Fruit fly (Drosophila melanogaster) whole organism, embryonic: ENCODE results near the gene CG32944.

ENCODE experiments used
- Abd-B ChIP-seq: fragments of 200-800 bp; sonication (Bioruptor generic); optimal IDR thresholded peaks from 2 replicates; lab custom pipeline; 2018; ENCODE audit warnings: missing biosample characterization, mild to moderate bottlenecking, missing genetic modification characterization, moderate library complexity
- Asciz ChIP-seq: fragments of 200-800 bp; sonication (Bioruptor generic); optimal IDR thresholded peaks from 2 replicates; lab custom pipeline; 2017; ENCODE audit warnings: missing biosample characterization, mild to moderate bottlenecking, missing genetic modification characterization, missing genetic modification reagents
- Atf-2 ChIP-seq: fragments of 200-800 bp; sonication (Bioruptor generic); optimal IDR thresholded peaks from 2 replicates; lab custom pipeline; 2016; ENCODE audit warnings: missing biosample characterization, missing genetic modification characterization
- Bteb2 ChIP-seq: fragments of 200-800 bp; sonication (Bioruptor generic); optimal IDR thresholded peaks from 2 replicates; lab custom pipeline; 2016; ENCODE audit warnings: missing biosample characterization, missing genetic modification characterization
- CG10209 ChIP-seq: fragments of 200-800 bp; sonication (Bioruptor generic); optimal IDR thresholded peaks from 3 replicates; lab custom pipeline; 2017; ENCODE audit warnings: missing biosample characterization, mild to moderate bottlenecking, missing genetic modification characterization, missing genetic modification reagents
- CG10267 ChIP-seq: fragments of 200-800 bp; sonication (Bioruptor generic); optimal IDR thresholded peaks from 2 replicates; lab custom pipeline; 2018; ENCODE audit warnings: missing biosample characterization, mild to moderate bottlenecking, missing genetic modification characterization, moderate library complexity
- CG10274 ChIP-seq: fragments of 200-800 bp; sonication (Bioruptor generic); optimal IDR thresholded peaks from 3 replicates; lab custom pipeline; 2017; ENCODE audit warnings: missing biosample characterization, mild to moderate bottlenecking, missing genetic modification characterization
- CG10979 ChIP-seq: fragments of 200-800 bp; sonication (Bioruptor generic); optimal IDR thresholded peaks from 2 replicates; lab custom pipeline; 2018; ENCODE audit warnings: missing biosample characterization, mild to moderate bottlenecking, missing genetic modification characterization, moderate library complexity
- CG14710 ChIP-seq: fragments of 200-800 bp; sonication (Bioruptor generic); optimal IDR thresholded peaks from 3 replicates; lab custom pipeline; 2019; ENCODE audit warnings: missing biosample characterization, mild to moderate bottlenecking, missing genetic modification characterization, moderate library complexity
- CG1529 ChIP-seq: fragments of 200-800 bp; sonication (Bioruptor generic); optimal IDR thresholded peaks from 3 replicates; lab custom pipeline; 2018; ENCODE audit warnings: missing biosample characterization, missing genetic modification characterization
- CG15514 ChIP-seq: fragments of 200-800 bp; sonication (Bioruptor generic); optimal IDR thresholded peaks from 3 replicates; lab custom pipeline; 2017; ENCODE audit warnings: missing biosample characterization, missing genetic modification characterization, mild to moderate bottlenecking, moderate library complexity, missing genetic modification reagents
- CG16779 ChIP-seq: fragments of 200-800 bp; sonication (Bioruptor generic); IDR thresholded peaks from 2 replicates; pipeline ENCODE4 v1.3.6; 2022; ENCODE audit warnings: missing biosample characterization, missing genetic modification characterization
- CG17612 ChIP-seq: fragments of 200-800 bp; sonication (Bioruptor generic); IDR thresholded peaks from 2 replicates; pipeline ENCODE4 v1.3.6; 2022; ENCODE audit warnings: missing biosample characterization, missing genetic modification characterization
- CG2116 ChIP-seq: fragments of 200-800 bp; sonication (Bioruptor generic); optimal IDR thresholded peaks from 3 replicates; lab custom pipeline; 2018; ENCODE audit warnings: missing biosample characterization, mild to moderate bottlenecking, missing genetic modification characterization
- CG2120 ChIP-seq: fragments of 200-800 bp; sonication (Bioruptor generic); optimal IDR thresholded peaks from 3 replicates; lab custom pipeline; 2016; ENCODE audit warnings: missing biosample characterization, missing genetic modification characterization
- CG2678 ChIP-seq: fragments of 200-800 bp; sonication (Bioruptor generic); optimal IDR thresholded peaks from 3 replicates; lab custom pipeline; 2019; ENCODE audit warnings: missing biosample characterization, mild to moderate bottlenecking, missing genetic modification characterization, moderate library complexity
- CG2889 ChIP-seq: fragments of 200-800 bp; sonication (Bioruptor generic); IDR thresholded peaks from 3 replicates; pipeline ENCODE4 v1.3.6; 2022; ENCODE audit warnings: missing biosample characterization, missing genetic modification characterization
- CG30403 ChIP-seq: fragments of 200-800 bp; sonication (Bioruptor generic); optimal IDR thresholded peaks from 3 replicates; lab custom pipeline; 2016; ENCODE audit warnings: missing biosample characterization, missing genetic modification characterization
- CG4424 ChIP-seq: fragments of 200-800 bp; sonication (Bioruptor generic); optimal IDR thresholded peaks from 3 replicates; lab custom pipeline; 2016; ENCODE audit warnings: missing biosample characterization, missing genetic modification characterization
- CG6175 ChIP-seq: fragments of 200-800 bp; sonication (Bioruptor generic); IDR thresholded peaks from 3 replicates; pipeline ENCODE4 v1.3.6; 2022; ENCODE audit warnings: missing biosample characterization, missing genetic modification characterization
- CG6272 ChIP-seq: fragments of 200-800 bp; sonication (Bioruptor generic); IDR thresholded peaks from 2 replicates; pipeline ENCODE4 v1.3.6; 2022; ENCODE audit warnings: missing biosample characterization, missing genetic modification characterization
- CG6765 ChIP-seq: fragments of 200-800 bp; sonication (Bioruptor generic); optimal IDR thresholded peaks from 3 replicates; lab custom pipeline; 2017; ENCODE audit warnings: missing biosample characterization, mild to moderate bottlenecking, missing genetic modification characterization
- CG7928 ChIP-seq: fragments of 200-800 bp; sonication (Bioruptor generic); optimal IDR thresholded peaks from 2 replicates; lab custom pipeline; 2017; ENCODE audit warnings: missing biosample characterization, mild to moderate bottlenecking, missing genetic modification characterization
- CG8290 ChIP-seq, 3 experiments: fragments of 200-800 bp; sonication (Bioruptor generic); optimal IDR thresholded peaks; 2 replicates each; lab custom pipeline; 2016 to 2019; ENCODE audit warnings: missing biosample characterization in 3 of 3, missing genetic modification characterization in 3 of 3, mild to moderate bottlenecking in 2 of 3, moderate library complexity in 1 of 3
- CkIIα-i1 ChIP-seq: fragments of 200-800 bp; sonication (Bioruptor generic); IDR thresholded peaks from 2 replicates; pipeline ENCODE4 v1.3.6; 2022; ENCODE audit warnings: missing biosample characterization, missing genetic modification characterization
- Ets97D ChIP-seq: fragments of 200-800 bp; sonication (Bioruptor generic); optimal IDR thresholded peaks from 3 replicates; lab custom pipeline; 2016; ENCODE audit warnings: missing biosample characterization, missing genetic modification characterization
- MESR4 ChIP-seq: fragments of 200-800 bp; sonication (Bioruptor generic); optimal IDR thresholded peaks from 2 replicates; lab custom pipeline; 2018; ENCODE audit warnings: missing biosample characterization, mild to moderate bottlenecking, missing genetic modification characterization, moderate library complexity
- Oli ChIP-seq: fragments of 200-800 bp; sonication (Bioruptor generic); optimal IDR thresholded peaks from 2 replicates; lab custom pipeline; 2018; ENCODE audit warnings: missing biosample characterization, mild to moderate bottlenecking, missing genetic modification characterization, moderate library complexity
- Optix ChIP-seq: fragments of 200-800 bp; sonication (Bioruptor generic); IDR thresholded peaks from 3 replicates; pipeline ENCODE4 v1.3.6; 2022; ENCODE audit warnings: missing biosample characterization, missing genetic modification characterization
- PHDP ChIP-seq: fragments of 200-800 bp; sonication (Bioruptor generic); optimal IDR thresholded peaks from 3 replicates; lab custom pipeline; 2018; ENCODE audit warnings: missing biosample characterization, mild to moderate bottlenecking, missing genetic modification characterization, moderate library complexity
- Poxn ChIP-seq: fragments of 200-800 bp; sonication (Bioruptor generic); IDR thresholded peaks from 2 replicates; pipeline ENCODE4 v1.3.6; 2022; ENCODE audit warnings: missing biosample characterization, missing genetic modification characterization
- Six4 ChIP-seq: fragments of 200-800 bp; sonication (Bioruptor generic); optimal IDR thresholded peaks from 2 replicates; lab custom pipeline; 2016; ENCODE audit warnings: missing biosample characterization, missing genetic modification characterization
- Ssrp ChIP-seq: fragments of 200-800 bp; sonication (Bioruptor generic); optimal IDR thresholded peaks from 2 replicates; lab custom pipeline; 2018; ENCODE audit warnings: missing biosample characterization, mild to moderate bottlenecking, missing genetic modification characterization, moderate library complexity
- YL-1 ChIP-seq: fragments of 200-800 bp; sonication (Bioruptor generic); optimal IDR thresholded peaks from 3 replicates; lab custom pipeline; 2017; ENCODE audit warnings: missing biosample characterization, mild to moderate bottlenecking, missing genetic modification characterization
- ato ChIP-seq: fragments of 200-800 bp; sonication (Bioruptor generic); IDR thresholded peaks from 2 replicates; pipeline ENCODE4 v1.3.6; 2022; ENCODE audit warnings: missing biosample characterization, missing genetic modification characterization; ENCODE audit not compliant: partially characterized antibody
- bab2 ChIP-seq: fragments of 200-800 bp; sonication (Bioruptor generic); optimal IDR thresholded peaks from 2 replicates; lab custom pipeline; 2016; ENCODE audit warnings: missing biosample characterization, missing genetic modification characterization
- chif ChIP-seq, 2 experiments: fragments of 200-800 bp; sonication (Bioruptor generic); optimal IDR thresholded peaks; 3 replicates each; lab custom pipeline; 2016; ENCODE audit warnings: missing biosample characterization in 2 of 2, missing genetic modification characterization in 2 of 2
- croc ChIP-seq: fragments of 200-800 bp; sonication (Bioruptor generic); conservative IDR thresholded peaks from 3 replicates; pipeline ENCODE4 v1.3.6; 2022; ENCODE audit warnings: missing biosample characterization, missing genetic modification characterization
- dati ChIP-seq: fragments of 200-800 bp; sonication (Bioruptor generic); IDR thresholded peaks from 2 replicates; pipeline ENCODE4 v1.3.6; 2022; ENCODE audit warnings: missing biosample characterization, missing genetic modification characterization
- eyg ChIP-seq: fragments of 200-800 bp; sonication (Bioruptor generic); optimal IDR thresholded peaks from 3 replicates; lab custom pipeline; 2016; ENCODE audit warnings: missing biosample characterization, missing genetic modification characterization
- fd96Cb ChIP-seq: fragments of 200-800 bp; sonication (Bioruptor generic); optimal IDR thresholded peaks from 2 replicates; lab custom pipeline; 2018; ENCODE audit warnings: missing biosample characterization, mild to moderate bottlenecking, missing genetic modification characterization, moderate library complexity
- gce ChIP-seq: fragments of 200-800 bp; sonication (Bioruptor generic); IDR thresholded peaks from 3 replicates; pipeline ENCODE4 v1.3.6; 2022; ENCODE audit warnings: missing biosample characterization, missing genetic modification characterization
- lola ChIP-seq, 3 experiments: fragments of >200 bp in 2 of 3; fragments of 200-800 bp in 1 of 3; sonication (Bioruptor generic) in 1 of 3; optimal IDR thresholded peaks; 2 replicates each; lab custom pipeline; 2017 to 2019; ENCODE audit warnings: missing biosample characterization in 3 of 3, missing genetic modification characterization in 3 of 3, mild to moderate bottlenecking in 1 of 3, moderate library complexity in 1 of 3
- luna ChIP-seq: fragments of 200-800 bp; sonication (Bioruptor generic); optimal IDR thresholded peaks from 2 replicates; lab custom pipeline; 2016; ENCODE audit warnings: missing biosample characterization, missing genetic modification characterization
- nmo ChIP-seq: fragments of 200-800 bp; sonication (Bioruptor generic); optimal IDR thresholded peaks from 2 replicates; lab custom pipeline; 2018; ENCODE audit warnings: missing biosample characterization, mild to moderate bottlenecking, missing genetic modification characterization, moderate library complexity
- peb ChIP-seq: fragments of 200-800 bp; sonication (Bioruptor generic); IDR thresholded peaks from 2 replicates; pipeline ENCODE4 v1.3.6; 2022; ENCODE audit warnings: missing biosample characterization, missing genetic modification characterization
- rib ChIP-seq: fragments of 200-800 bp; sonication (Bioruptor generic); IDR thresholded peaks from 2 replicates; pipeline ENCODE4 v1.3.6; 2022; ENCODE audit warnings: missing biosample characterization, missing genetic modification characterization
- slou ChIP-seq: fragments of 200-800 bp; sonication (Bioruptor generic); optimal IDR thresholded peaks from 3 replicates; lab custom pipeline; 2016; ENCODE audit warnings: missing biosample characterization, missing genetic modification characterization
- sug ChIP-seq: fragments of 200-800 bp; optimal IDR thresholded peaks from 2 replicates; lab custom pipeline; 2019; ENCODE audit warnings: missing biosample characterization, mild to moderate bottlenecking, missing genetic modification characterization, moderate library complexity
- vvl ChIP-seq: fragments of 200-800 bp; sonication (Bioruptor generic); IDR thresholded peaks from 2 replicates; pipeline ENCODE4 v1.3.6; 2022; ENCODE audit warnings: missing biosample characterization, missing genetic modification characterization

Gene CG32944

DNA sequence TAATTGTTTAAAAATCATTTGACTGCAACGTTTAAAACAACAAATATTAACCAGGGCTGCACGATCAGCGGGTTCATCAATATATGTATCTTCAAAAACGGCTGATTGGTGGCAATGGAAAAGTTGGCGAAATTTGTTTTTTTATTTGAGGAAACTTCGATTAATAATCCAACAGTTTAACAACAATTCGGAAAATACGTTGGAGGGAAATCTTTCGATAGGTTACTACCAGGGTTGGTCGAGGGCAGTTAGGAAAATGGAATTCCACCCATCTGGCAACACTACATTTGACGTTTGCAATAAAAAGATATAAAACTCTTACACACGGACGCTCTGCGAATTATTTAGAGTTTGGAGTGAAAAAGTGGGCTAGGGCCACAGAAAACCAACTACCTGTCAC lies 17.7 kb upstream of the CG32944 start, which contains the start of the genes Lipt2 and CG14650 (continued):
- TF ChIP-seq CG14710 (tag; lab: Kevin White, UChicago): peak; percentile 74
- TF ChIP-seq CG7928 (GFP tag; lab: Kevin White, UChicago): peak; percentile 98
- peak; percentile 40; the same call in 1 of the 2 replicates for TF ChIP-seq CG6272
- TF ChIP-seq Asciz (GFP tag; lab: Kevin White, UChicago): no peak
- no peak for TF ChIP-seq Poxn (GFP tag; lab: Robert Waterston, UW)
- TF ChIP-seq YL-1 (GFP tag; lab: Kevin White, UChicago): peak; percentile 93
- peak; percentile 47 for TF ChIP-seq CG10209 (GFP tag; lab: Kevin White, UChicago)
- peak; percentile 35 for TF ChIP-seq Six4
- TF ChIP-seq CG8290 (GFP tag; optimal IDR thresholded peaks at IDR 0.05; lab: Kevin White, UChicago): no peak
- no peak for TF ChIP-seq CG8290 (tag; optimal IDR thresholded peaks at IDR 0.05; lab: Kevin White, UChicago)
- no peak for TF ChIP-seq CG6175
- peak; percentile 60 for TF ChIP-seq sug
- TF ChIP-seq Optix (GFP tag; lab: Robert Waterston, UW): no peak; the same call in 2 of the 3 replicates
- no peak for TF ChIP-seq slou (GFP tag; lab: Kevin White, UChicago)
- no peak for TF ChIP-seq gce (GFP tag; lab: Robert Waterston, UW)
- TF ChIP-seq vvl (GFP tag; lab: Robert Waterston, UW): peak; percentile 63
- peak; percentile 96 for TF ChIP-seq CG2116 (GFP tag; lab: Kevin White, UChicago)
- TF ChIP-seq CG16779 (GFP tag; lab: Robert Waterston, UW): no peak
- TF ChIP-seq CG15514 (GFP tag; lab: Kevin White, UChicago): peak; percentile 74
- TF ChIP-seq croc: no peak
- TF ChIP-seq CG6765 (GFP tag; lab: Kevin White, UChicago): no peak
- TF ChIP-seq ato (GFP tag; lab: Robert Waterston, UW): no peak; the same call in 1 of the 2 replicates
- no peak for TF ChIP-seq eyg
- peak; percentile 36 to 55 for TF ChIP-seq chif (GFP tag; optimal IDR thresholded peaks at IDR 0.05; lab: Kevin White, UChicago)
- TF ChIP-seq CG1529 (GFP tag; lab: Kevin White, UChicago): no peak
- no peak for TF ChIP-seq Oli (tag; lab: Kevin White, UChicago)
- TF ChIP-seq fd96Cb: peak; percentile 16
- no peak for TF ChIP-seq CG2678
- no peak for TF ChIP-seq rib (GFP tag; lab: Robert Waterston, UW)
- TF ChIP-seq CG4424: peak; percentile 47
- peak; percentile 41 for TF ChIP-seq Bteb2 (GFP tag; lab: Kevin White, UChicago)
- TF ChIP-seq CG2889 (GFP tag; lab: Robert Waterston, UW): no peak
- TF ChIP-seq Atf-2 (GFP tag; lab: Kevin White, UChicago): no peak
- TF ChIP-seq Ets97D: peak; percentile 78
- TF ChIP-seq Ssrp (tag; lab: Kevin White, UChicago): peak; percentile 32
- TF ChIP-seq CG10267 (tag; lab: Kevin White, UChicago): peak; percentile 60
- TF ChIP-seq PHDP (tag; lab: Kevin White, UChicago): peak; percentile 33
- TF ChIP-seq CG17612 (GFP tag; lab: Robert Waterston, UW): no peak
- TF ChIP-seq Abd-B (GFP tag; lab: Kevin White, UChicago): no peak
- TF ChIP-seq lola (GFP tag; optimal IDR thresholded peaks at IDR 0.05; lab: Kevin White, UChicago): peak in 1 of 3 experiments; percentile 52
- peak; percentile 37 for TF ChIP-seq CG10979
- TF ChIP-seq dati (GFP tag; lab: Robert Waterston, UW): no peak
- peak; percentile 77 for TF ChIP-seq CG2120 (GFP tag; lab: Kevin White, UChicago)
- no peak for TF ChIP-seq luna (GFP tag; lab: Kevin White, UChicago)
- TF ChIP-seq MESR4: peak; percentile 84
- TF ChIP-seq CG30403 (GFP tag; lab: Kevin White, UChicago): peak; percentile 74
- no peak for TF ChIP-seq CkIIα-i1 (GFP tag; lab: Robert Waterston, UW)
- TF ChIP-seq nmo (GFP tag; lab: Kevin White, UChicago): peak; percentile 77
- TF ChIP-seq CG10274 (GFP tag; lab: Kevin White, UChicago): no peak
- no peak for TF ChIP-seq peb (GFP tag; lab: Robert Waterston, UW)
- TF ChIP-seq bab2 (GFP tag; lab: Kevin White, UChicago): peak; percentile 58
